Worm (Caenorhabditis elegans) whole organism, L4/young adult: Measurements from ENCODE around the gene lst-4.

ENCODE experiments used
- W03F9.2 ChIP-seq: fragments of 150-350 bp; optimal IDR thresholded peaks from 2 replicates; lab custom pipeline; 2014; ENCODE audit warnings: missing biosample characterization, missing genetic modification characterization
- him-1 ChIP-seq: sonication (generic microtip); optimal IDR thresholded peaks from 2 replicates; lab custom pipeline; 2016; ENCODE audit warnings: missing genotype, missing genetic modification reagents, missing genetic modification characterization, missing compliant biosample characterization

- TF ChIP-seq W03F9.2 (tag; lab: Kevin White, UChicago) (no peak), him-1 (tag; lab: Kevin White, UChicago) (no peak)
These were observed 16.7 kb upstream of the lst-4 start for ce11 chrIV:14086395-14086794.
